Worm (Caenorhabditis elegans): ENCODE data around the gene ZC404.16.

ZC404.16 gene

ce11 chrV:6726279-6726678 lies 47.4 kb downstream of the ZC404.16 start:
- TF ChIP-seq skn-1 (tag; optimal IDR thresholded peaks at IDR 0.05), result no peak
- TF ChIP-seq mdl-1 (tag; optimal IDR thresholded peaks at IDR 0.05), result no peak
- no peak for TF ChIP-seq lin-39 (tag; optimal IDR thresholded peaks at IDR 0.05)
- TF ChIP-seq egl-27 (tag; optimal IDR thresholded peaks at IDR 0.05), result no peak
- TF ChIP-seq ztf-1 (GFP tag; conservative IDR thresholded peaks at IDR 0.05), result no peak
- peak; percentile 1 for TF ChIP-seq sma-9 (GFP tag; optimal IDR thresholded peaks at IDR 0.05)
- TF ChIP-seq sma-9 (tag; optimal IDR thresholded peaks at IDR 0.05), result no peak
- TF ChIP-seq unc-62 (GFP tag; optimal IDR thresholded peaks at IDR 0.05), result no peak
- TF ChIP-seq nhr-23 (tag; optimal IDR thresholded peaks at IDR 0.05), result no peak
- no peak for TF ChIP-seq fos-1 (tag; optimal IDR thresholded peaks at IDR 0.05)
- TF ChIP-seq ama-1 (optimal IDR thresholded peaks at IDR 0.05), result no peak
- TF ChIP-seq mab-5 (tag; optimal IDR thresholded peaks at IDR 0.05), result peak; percentile 11
- no peak for TF ChIP-seq elt-3 (tag; optimal IDR thresholded peaks at IDR 0.05)

ce11 chrV:6722378-6722777 lies 51.3 kb downstream of the ZC404.16 start, which contains the start of gene ZC487.2:
TSS of gene ZC487.2 (minus strand) at chrV:6722478.
- TF ChIP-seq peb-1 (tag; optimal IDR thresholded peaks at IDR 0.05) (no peak), nhr-129 (tag; optimal IDR thresholded peaks at IDR 0.05) (no peak), nhr-23 (tag; optimal IDR thresholded peaks at IDR 0.05) (no peak), nhr-11 (tag; optimal IDR thresholded peaks at IDR 0.05) (no peak), ztf-1 (GFP tag; conservative IDR thresholded peaks at IDR 0.05) (no peak), blmp-1 (tag; optimal IDR thresholded peaks at IDR 0.05; ENCODE audit: insufficient read depth) (no peak), mbf-1 (tag; optimal IDR thresholded peaks at IDR 0.05) (no peak), snpc-4 (tag; optimal IDR thresholded peaks at IDR 0.05) (no peak), egl-27 (tag; optimal IDR thresholded peaks at IDR 0.05) (no peak), mdl-1 (tag; optimal IDR thresholded peaks at IDR 0.05) (no peak), alr-1 (tag; optimal IDR thresholded peaks at IDR 0.05) (no peak), gmeb-1 (tag; optimal IDR thresholded peaks at IDR 0.05) (no peak), fos-1 (tag; optimal IDR thresholded peaks at IDR 0.05) (no peak), lin-13 (GFP tag; optimal IDR thresholded peaks at IDR 0.05) (no peak), zag-1 (tag; optimal IDR thresholded peaks at IDR 0.05) (no peak), nhr-237 (tag; optimal IDR thresholded peaks at IDR 0.05) (no peak), ztf-11 (tag; optimal IDR thresholded peaks at IDR 0.05) (no peak), elt-1 (tag; optimal IDR thresholded peaks at IDR 0.05) (no peak), F13H6.1 (tag; optimal IDR thresholded peaks at IDR 0.05) (no peak)
